Worm (Caenorhabditis elegans) whole organism, late embryonic: ENCODE data around the gene cutl-2.

Experiments
- F13H6.1 ChIP-seq: sonication (generic microtip); optimal IDR thresholded peaks from 2 replicates; lab custom pipeline; 2016; ENCODE audit warnings: missing genetic modification characterization, missing compliant biosample characterization
- K02D7.2 ChIP-seq: sonication (generic microtip); optimal IDR thresholded peaks from 2 replicates; lab custom pipeline; 2017; ENCODE audit warnings: mild to moderate bottlenecking, missing genetic modification characterization, missing compliant biosample characterization
- ahr-1 ChIP-seq: sonication (generic microtip); optimal IDR thresholded peaks from 2 replicates; lab custom pipeline; 2016; ENCODE audit warnings: missing genetic modification characterization, missing compliant biosample characterization
- ceh-14 ChIP-seq: sonication (generic microtip); optimal IDR thresholded peaks from 2 replicates; lab custom pipeline; 2016; ENCODE audit warnings: missing genotype, missing genetic modification characterization, missing compliant biosample characterization
- ceh-18 ChIP-seq: sonication (generic microtip); optimal IDR thresholded peaks from 2 replicates; lab custom pipeline; 2016; ENCODE audit warnings: missing genetic modification characterization, missing compliant biosample characterization
- ceh-19 ChIP-seq: fragments of 200-800 bp; sonication (Bioruptor generic); optimal IDR thresholded peaks from 2 replicates; lab custom pipeline; 2018; ENCODE audit warnings: mild to moderate bottlenecking, missing genetic modification characterization, missing compliant biosample characterization
- ceh-45 ChIP-seq: fragments of 200-800 bp; sonication (Bioruptor generic); IDR thresholded peaks from 2 replicates; pipeline ENCODE4 v1.3.6; 2022; ENCODE audit warnings: missing genetic modification reagents, missing genetic modification characterization, missing compliant biosample characterization
- ceh-48 ChIP-seq: sonication (generic microtip); optimal IDR thresholded peaks from 2 replicates; lab custom pipeline; 2016; ENCODE audit warnings: missing genetic modification characterization, inconsistent platforms, missing compliant biosample characterization
- ceh-6 ChIP-seq: fragments of 200-800 bp; sonication (Bioruptor generic); optimal IDR thresholded peaks from 2 replicates; lab custom pipeline; 2018; ENCODE audit warnings: mild to moderate bottlenecking, missing genetic modification characterization, missing compliant biosample characterization
- ceh-9 ChIP-seq: sonication (generic microtip); optimal IDR thresholded peaks from 2 replicates; lab custom pipeline; 2016; ENCODE audit warnings: mild to moderate bottlenecking, missing genetic modification characterization, inconsistent platforms, missing compliant biosample characterization
- che-1 ChIP-seq: sonication (generic microtip); optimal IDR thresholded peaks from 2 replicates; lab custom pipeline; 2016; ENCODE audit warnings: mild to moderate bottlenecking, missing genetic modification characterization, missing compliant biosample characterization
- dmd-4 ChIP-seq: sonication (generic microtip); optimal IDR thresholded peaks from 2 replicates; lab custom pipeline; 2016; ENCODE audit warnings: borderline replicate concordance, missing genetic modification characterization, missing compliant biosample characterization
- elt-2 ChIP-seq: sonication (generic microtip); optimal IDR thresholded peaks from 2 replicates; lab custom pipeline; 2016; ENCODE audit warnings: missing genetic modification reagents, missing genetic modification characterization, missing compliant biosample characterization
- fkh-6 ChIP-seq: sonication (generic microtip); optimal IDR thresholded peaks from 2 replicates; lab custom pipeline; 2016; ENCODE audit warnings: missing genetic modification characterization, missing compliant biosample characterization
- hlh-13 ChIP-seq: fragments of 200-800 bp; sonication (Bioruptor generic); optimal IDR thresholded peaks from 2 replicates; lab custom pipeline; 2018; ENCODE audit warnings: mild to moderate bottlenecking, missing genetic modification characterization, missing compliant biosample characterization
- hlh-15 ChIP-seq: sonication (generic microtip); optimal IDR thresholded peaks from 2 replicates; lab custom pipeline; 2016; ENCODE audit warnings: missing genetic modification characterization, missing compliant biosample characterization
- hlh-6 ChIP-seq: sonication (generic microtip); optimal IDR thresholded peaks from 2 replicates; lab custom pipeline; 2016; ENCODE audit warnings: missing genotype, missing genetic modification characterization, missing compliant biosample characterization
- lin-11 ChIP-seq: fragments of 200-800 bp; sonication (Bioruptor generic); optimal IDR thresholded peaks from 2 replicates; lab custom pipeline; 2018; ENCODE audit warnings: mild to moderate bottlenecking, missing genetic modification characterization, missing compliant biosample characterization
- madf-2 ChIP-seq: sonication (generic microtip); optimal IDR thresholded peaks from 2 replicates; lab custom pipeline; 2017; ENCODE audit warnings: missing genetic modification characterization, missing compliant biosample characterization
- nfya-1 ChIP-seq: sonication (generic microtip); optimal IDR thresholded peaks from 2 replicates; lab custom pipeline; 2017; ENCODE audit warnings: missing genetic modification characterization, mild to moderate bottlenecking, missing compliant biosample characterization, antibody characterized with exemption, moderate library complexity
- nhr-11 ChIP-seq: fragments of 150-350 bp; optimal IDR thresholded peaks from 2 replicates; lab custom pipeline; 2014; ENCODE audit warnings: missing biosample characterization, missing genetic modification characterization
- npax-4 ChIP-seq: sonication (generic microtip); optimal IDR thresholded peaks from 2 replicates; lab custom pipeline; 2016; ENCODE audit warnings: missing genetic modification characterization, missing compliant biosample characterization
- pax-1 ChIP-seq: fragments of 150-350 bp; optimal IDR thresholded peaks from 2 replicates; lab custom pipeline; 2014; ENCODE audit warnings: missing biosample characterization, missing genetic modification characterization
- pha-2 ChIP-seq: sonication (generic microtip); optimal IDR thresholded peaks from 2 replicates; lab custom pipeline; 2017; ENCODE audit warnings: mild to moderate bottlenecking, missing genetic modification characterization, missing compliant biosample characterization
- pqm-1 ChIP-seq: sonication (generic microtip); optimal IDR thresholded peaks from 2 replicates; lab custom pipeline; 2016; ENCODE audit warnings: missing genetic modification characterization, missing compliant biosample characterization
- ref-2 ChIP-seq: sonication (generic microtip); optimal IDR thresholded peaks from 2 replicates; lab custom pipeline; 2016; ENCODE audit warnings: missing genetic modification characterization, missing compliant biosample characterization
- rnt-1 ChIP-seq: sonication (generic microtip); optimal IDR thresholded peaks from 2 replicates; lab custom pipeline; 2016; ENCODE audit warnings: missing genetic modification characterization, missing compliant biosample characterization
- sdc-2 ChIP-seq: sonication (generic microtip); optimal IDR thresholded peaks from 2 replicates; lab custom pipeline; 2016; ENCODE audit warnings: missing genotype, missing genetic modification characterization, missing compliant biosample characterization
- sox-4 ChIP-seq: sonication (generic microtip); optimal IDR thresholded peaks from 2 replicates; lab custom pipeline; 2017; ENCODE audit warnings: mild to moderate bottlenecking, missing genetic modification characterization, inconsistent platforms, missing compliant biosample characterization
- syd-9 ChIP-seq: sonication (generic microtip); optimal IDR thresholded peaks from 2 replicates; lab custom pipeline; 2016; ENCODE audit warnings: mild to moderate bottlenecking, missing genetic modification characterization, moderate library complexity, missing compliant biosample characterization
- tbx-7 ChIP-seq: sonication (generic microtip); optimal IDR thresholded peaks from 2 replicates; lab custom pipeline; 2016; ENCODE audit warnings: missing genotype, missing genetic modification characterization, missing compliant biosample characterization
- unc-55 ChIP-seq: sonication (generic microtip); optimal IDR thresholded peaks from 2 replicates; lab custom pipeline; 2017; ENCODE audit warnings: missing biosample characterization, missing genetic modification reagents, missing genetic modification characterization
- unc-86 ChIP-seq: sonication (generic microtip); optimal IDR thresholded peaks from 2 replicates; lab custom pipeline; 2016; ENCODE audit warnings: missing genetic modification characterization, missing compliant biosample characterization
- zip-5 ChIP-seq: sonication (generic microtip); optimal IDR thresholded peaks from 2 replicates; lab custom pipeline; 2016; ENCODE audit warnings: missing genetic modification characterization, missing compliant biosample characterization

The cutl-2 gene

DNA sequence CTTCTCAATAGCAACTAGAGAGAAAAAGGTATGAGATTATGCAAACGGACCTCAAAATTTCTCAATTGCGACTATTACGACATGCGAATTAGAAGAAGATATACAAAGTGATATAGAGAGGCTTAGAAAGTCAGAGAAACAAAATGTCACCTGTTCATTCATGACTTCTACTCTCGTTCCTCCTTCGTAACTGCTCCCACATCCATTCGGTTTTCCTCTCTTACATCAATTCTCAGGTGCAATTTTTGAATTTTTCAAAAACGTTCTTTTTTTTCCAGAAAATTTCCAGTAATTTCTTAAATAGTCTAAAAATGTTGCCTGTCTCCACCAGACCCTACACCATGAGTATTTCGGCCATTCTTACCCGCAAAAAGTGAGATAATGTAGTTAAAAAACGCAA lies 40.2 kb upstream of the cutl-2 start:
- TF ChIP-seq ref-2 (no peak), unc-55 (GFP tag; lab: Kevin White, UChicago) (peak; percentile 62)

DNA sequence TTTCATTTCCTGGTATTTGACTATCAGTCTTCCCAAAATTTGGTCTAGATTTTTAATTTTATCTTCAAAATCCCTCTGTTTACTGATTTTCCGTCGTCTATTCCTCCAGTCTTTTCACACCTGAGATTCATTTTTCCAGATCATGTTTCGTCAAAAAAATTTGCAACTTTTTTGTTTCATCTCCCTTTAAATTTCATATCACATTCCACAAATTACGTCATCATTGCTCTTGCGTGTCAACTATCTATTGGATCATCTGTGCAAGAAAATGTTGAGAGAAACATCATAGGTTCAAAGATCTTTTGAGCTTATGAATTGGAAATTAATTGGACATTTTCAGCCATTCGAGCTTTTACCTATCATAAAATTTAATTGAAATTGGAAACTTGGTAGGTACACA lies 34.9 kb upstream of the cutl-2 start:
- TF ChIP-seq ahr-1 (tag; lab: Kevin White, UChicago) (no peak), fkh-6 (tag; lab: Kevin White, UChicago) (no peak), zip-5 (tag; lab: Kevin White, UChicago) (no peak), ref-2 (no peak), sdc-2 (tag; lab: Kevin White, UChicago) (no peak), nhr-11 (tag; lab: Kevin White, UChicago) (no peak)

DNA sequence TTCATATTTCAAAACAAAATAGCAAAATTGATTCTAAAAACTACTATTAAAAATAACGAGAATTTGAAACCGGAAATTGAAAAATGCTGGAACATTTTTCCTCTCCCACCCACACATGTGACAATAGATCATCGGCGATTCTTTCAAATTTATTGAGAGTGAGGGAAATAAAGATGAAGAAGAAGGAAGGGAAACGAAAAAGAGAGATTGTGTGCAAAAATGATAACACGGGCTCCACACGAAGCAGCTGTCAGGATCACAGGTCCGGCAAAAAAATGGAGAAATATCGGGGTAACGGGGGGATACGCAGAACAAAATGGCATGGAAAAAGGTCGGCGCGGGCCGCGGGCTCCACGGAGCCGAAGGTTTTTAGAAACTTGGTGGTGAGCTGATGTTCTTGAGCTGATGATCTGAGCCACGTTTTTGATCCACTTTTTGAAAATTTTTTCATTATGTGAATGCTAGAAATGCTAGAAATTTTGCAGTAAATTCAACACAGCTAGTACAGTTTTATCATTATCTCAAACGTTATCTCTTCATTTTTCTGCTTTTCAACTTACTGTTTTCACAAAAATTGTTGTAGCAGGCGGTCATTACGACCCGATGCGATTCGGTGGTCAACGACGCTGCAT lies 33.3 kb upstream of the cutl-2 start, which contains the start of gene shk-1:
Gene shk-1, plus strand, starts transcription at position 582 of the 632 bp plus-strand sequence.
- TF ChIP-seq nhr-11 (tag; lab: Kevin White, UChicago) (peak; percentile 87), ceh-18 (peak; percentile 77), madf-2 (tag; lab: Kevin White, UChicago) (no peak), ceh-14 (no peak), rnt-1 (tag; lab: Kevin White, UChicago) (peak; percentile 23)

DNA sequence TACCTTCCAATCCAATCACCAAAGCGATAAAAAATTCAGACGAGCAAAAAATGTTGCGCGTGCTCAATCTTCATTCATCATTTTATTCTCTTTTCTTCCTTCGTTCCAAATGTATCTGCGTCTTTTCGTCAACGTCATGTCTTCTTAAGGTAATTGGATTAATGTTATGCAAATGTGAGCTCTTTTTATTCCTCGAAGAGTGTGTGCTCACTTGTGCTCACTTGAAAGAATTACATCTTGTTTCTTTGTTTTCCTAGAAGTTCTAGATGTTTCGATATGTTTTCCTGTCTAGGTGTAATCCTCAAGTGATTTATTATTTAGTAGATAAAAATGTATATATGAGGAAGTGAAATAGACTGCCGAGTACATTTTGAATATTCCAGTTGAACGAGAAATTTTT lies 31.0 kb upstream of the cutl-2 start:
- TF ChIP-seq unc-55 (GFP tag; lab: Kevin White, UChicago) (no peak), dmd-4 (tag; lab: Kevin White, UChicago) (no peak), che-1 (tag; lab: Kevin White, UChicago) (no peak), ceh-9 (tag; lab: Kevin White, UChicago) (no peak), hlh-15 (no peak), ref-2 (no peak), npax-4 (no peak)

DNA sequence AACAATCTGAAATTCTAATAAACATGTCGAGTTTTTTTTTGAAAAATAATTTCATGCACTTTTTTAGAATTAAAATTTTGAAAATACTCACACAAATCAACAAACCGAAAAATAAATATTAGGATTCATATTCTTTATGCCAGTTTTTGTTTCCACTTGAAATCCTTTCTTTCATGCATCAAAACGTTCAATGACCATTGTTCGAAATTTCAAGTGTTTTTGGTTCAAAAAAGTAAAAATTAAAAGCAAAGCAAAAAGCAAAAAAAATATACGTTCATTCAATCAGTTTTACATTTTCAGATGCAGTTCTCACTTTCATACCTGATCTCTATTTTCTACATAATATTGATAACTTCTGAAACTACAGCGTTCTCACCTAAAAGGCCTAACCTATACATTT lies 29.3 kb upstream of the cutl-2 start, which contains the start of gene ZK1321.1:
Gene ZK1321.1, plus strand, starts transcription at position 301 of the 400 bp plus-strand sequence.
- TF ChIP-seq K02D7.2 (tag; lab: Kevin White, UChicago) (no peak), tbx-7 (tag; lab: Kevin White, UChicago) (no peak), ceh-6 (no peak), fkh-6 (tag; lab: Kevin White, UChicago) (no peak), pqm-1 (tag; lab: Kevin White, UChicago) (no peak), nfya-1 (tag; lab: Kevin White, UChicago) (no peak), ceh-14 (no peak), ceh-48 (no peak), ceh-45 (GFP tag; lab: Robert Waterston, UW) (no peak), hlh-13 (no peak), unc-86 (tag; lab: Kevin White, UChicago) (no peak), sdc-2 (tag; lab: Kevin White, UChicago) (no peak), hlh-6 (tag; lab: Kevin White, UChicago) (no peak), dmd-4 (tag; lab: Kevin White, UChicago) (no peak), elt-2 (tag; lab: Kevin White, UChicago) (no peak), sox-4 (tag; lab: Kevin White, UChicago) (no peak), madf-2 (tag; lab: Kevin White, UChicago) (no peak)

DNA sequence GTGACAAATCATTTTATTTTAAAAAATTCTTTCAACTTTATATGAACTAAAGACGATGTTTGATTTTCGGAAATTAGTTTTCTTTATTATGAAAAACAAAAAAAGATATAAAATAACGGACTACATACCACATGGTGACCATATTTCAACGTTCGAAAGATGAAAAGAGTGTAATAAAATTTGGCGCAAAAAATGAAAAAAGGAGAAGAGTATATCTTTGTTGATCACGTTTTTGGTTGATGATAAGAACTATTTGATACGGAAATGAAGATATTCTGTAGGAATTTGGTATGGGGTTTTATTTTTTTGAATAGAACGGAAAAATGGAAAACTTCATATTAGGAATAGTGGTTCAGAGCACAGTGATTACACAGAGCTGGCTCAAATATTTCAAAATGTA lies 28.6 kb upstream of the cutl-2 start, which contains the start of gene Y53C12B.7:
Gene Y53C12B.7, minus strand, starts transcription at position 163 of the 400 bp plus-strand sequence.
- TF ChIP-seq zip-5 (tag; lab: Kevin White, UChicago) (no peak), pha-2 (tag; lab: Kevin White, UChicago) (no peak), ceh-19 (GFP tag; lab: Kevin White, UChicago) (no peak), ref-2 (no peak), lin-11 (no peak), F13H6.1 (tag; lab: Kevin White, UChicago) (no peak), pax-1 (tag; lab: Kevin White, UChicago) (no peak), npax-4 (no peak), syd-9 (tag; lab: Kevin White, UChicago) (no peak), sox-4 (tag; lab: Kevin White, UChicago) (no peak)
